Worm (Caenorhabditis elegans): ENCODE measurements around the gene M03F4.4.

DNA sequence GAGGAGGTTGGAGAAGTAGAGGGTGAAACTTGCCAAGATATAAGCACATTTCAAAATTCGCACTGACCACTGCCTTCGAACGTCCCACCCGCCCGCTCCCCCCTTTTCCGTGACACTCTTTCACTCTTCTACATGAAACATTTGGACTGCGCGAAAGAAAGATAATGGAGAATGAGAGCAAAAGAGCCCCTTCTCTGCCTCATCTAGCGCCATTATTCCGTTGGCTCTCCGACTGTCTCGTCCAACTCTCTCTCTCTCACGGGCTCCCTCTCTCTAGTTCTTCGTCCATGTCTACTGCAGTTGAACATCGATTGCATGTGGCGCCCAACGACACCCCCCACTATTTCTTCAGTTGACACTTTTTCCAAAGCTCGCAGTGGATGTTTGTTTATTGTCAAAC lies 24.3 kb downstream of the M03F4.4 start:
- TF ChIP-seq hnd-1 (tag; optimal IDR thresholded peaks at IDR 0.05) (no peak), F13C5.2 (tag; optimal IDR thresholded peaks at IDR 0.05) (no peak), ama-1 (optimal IDR thresholded peaks at IDR 0.05) (no peak), aly-1 (tag; optimal IDR thresholded peaks at IDR 0.05) (no peak), scrt-1 (GFP tag; IDR thresholded peaks at IDR 0.05) (no peak)

Data from whole organism, early embryonic.